Fruit fly (Drosophila melanogaster): ENCODE measurements around the gene Teh2.

- TF ChIP-seq EcR (GFP tag; optimal IDR thresholded peaks at IDR 0.05) (no peak), psq (optimal IDR thresholded peaks at IDR 0.05) (no peak), CG8478 (optimal IDR thresholded peaks at IDR 0.05) (no peak)
These were observed 42.6 kb upstream of the Teh2 start for dm6 chr3L:4230357-4230901.
